Fruit fly (Drosophila melanogaster) ovary, adult (tissue): Measurements from ENCODE around the gene CG4829.

Experiments used
- CG17801 ChIP-seq: fragments of 200-800 bp; optimal IDR thresholded peaks from 2 replicates; lab custom pipeline; 2019; ENCODE audit warnings: missing biosample characterization, mild to moderate bottlenecking, missing genetic modification characterization, moderate library complexity; ENCODE audit not compliant: partially characterized antibody

The CG4829 gene

dm6 chrX:16787416-16787900 is 24.0 kb upstream of the CG4829 start:
- TF ChIP-seq CG17801 (GFP tag; lab: Kevin White, UChicago), result no peak

DNA sequence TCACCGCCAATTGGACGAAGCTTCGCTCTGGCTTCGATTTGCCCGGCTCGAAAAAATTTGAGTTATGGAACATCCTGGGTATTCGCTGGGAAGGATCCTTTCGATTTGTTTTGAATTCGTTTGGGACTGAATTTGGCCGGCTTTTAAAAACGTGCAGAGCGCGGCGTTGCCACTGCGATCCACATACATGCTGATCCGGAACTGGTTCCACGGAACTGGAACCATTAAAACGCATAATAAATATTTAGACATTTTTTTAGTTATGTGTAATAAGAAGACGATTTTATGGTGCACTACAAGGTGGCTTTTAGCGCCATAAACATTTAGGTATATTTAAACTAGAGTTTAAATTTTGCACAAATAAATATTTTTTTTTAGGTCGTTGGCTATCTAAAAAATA is 20.4 kb upstream of the CG4829 start, which contains the start of gene Rrp45:
Rrp45 (minus strand) TSS at position 209 of the 400 bp plus-strand sequence.
- TF ChIP-seq CG17801 (GFP tag; lab: Kevin White, UChicago), result no peak

- peak; percentile 1 for TF ChIP-seq CG17801 (GFP tag; lab: Kevin White, UChicago)
These were observed 19.3 kb upstream of the CG4829 start, which contains the start of gene CG4768 for dm6 chrX:16791920-16792829. Gene CG4768, plus strand, starts transcription at chrX:16792119.

DNA sequence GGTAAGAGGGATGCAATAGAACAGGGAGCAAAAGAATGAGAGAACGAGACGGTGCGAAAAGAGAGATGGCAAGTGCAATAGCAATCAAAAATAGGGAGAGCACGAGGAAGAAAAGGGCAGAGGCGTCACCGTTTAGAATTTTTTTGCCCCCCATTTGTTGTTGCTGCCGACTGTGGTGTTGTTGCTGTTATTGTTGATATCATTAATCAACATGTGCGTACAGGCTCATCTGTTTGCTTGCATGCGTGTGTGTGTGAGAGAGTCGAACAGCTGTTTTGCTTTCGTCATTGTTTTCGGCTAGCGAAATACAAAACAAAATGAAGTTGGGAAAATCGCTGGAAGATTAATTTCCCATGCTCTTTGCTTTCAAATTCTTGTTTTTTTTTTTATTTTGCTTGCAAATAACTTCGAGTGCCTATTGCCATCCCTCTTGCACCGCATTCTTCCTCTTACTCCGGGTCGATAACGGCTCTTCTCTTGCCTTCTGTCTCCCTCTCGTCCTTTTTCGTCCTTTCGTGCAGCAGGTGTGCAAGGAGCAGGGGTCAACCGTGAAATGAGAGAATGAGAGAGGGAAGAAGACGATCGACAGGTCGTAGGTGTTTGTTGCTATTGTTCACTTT is 18.3 kb upstream of the CG4829 start:
- no peak for TF ChIP-seq CG17801 (GFP tag; lab: Kevin White, UChicago)

dm6 chrX:16798166-16798565 is 13.3 kb upstream of the CG4829 start:
- TF ChIP-seq CG17801 (GFP tag; lab: Kevin White, UChicago), result no peak

dm6 chrX:16799914-16800313 is 11.6 kb upstream of the CG4829 start:
- no peak for TF ChIP-seq CG17801 (GFP tag; lab: Kevin White, UChicago)

dm6 chrX:16800530-16801027 is 10.9 kb upstream of the CG4829 start, which contains the start of the genes CG9132 and CG4789:
Gene CG9132, minus strand, starts transcription at chrX:16800710.
Gene CG4789, plus strand, starts transcription at chrX:16800930.
- no peak for TF ChIP-seq CG17801 (GFP tag; lab: Kevin White, UChicago)

DNA sequence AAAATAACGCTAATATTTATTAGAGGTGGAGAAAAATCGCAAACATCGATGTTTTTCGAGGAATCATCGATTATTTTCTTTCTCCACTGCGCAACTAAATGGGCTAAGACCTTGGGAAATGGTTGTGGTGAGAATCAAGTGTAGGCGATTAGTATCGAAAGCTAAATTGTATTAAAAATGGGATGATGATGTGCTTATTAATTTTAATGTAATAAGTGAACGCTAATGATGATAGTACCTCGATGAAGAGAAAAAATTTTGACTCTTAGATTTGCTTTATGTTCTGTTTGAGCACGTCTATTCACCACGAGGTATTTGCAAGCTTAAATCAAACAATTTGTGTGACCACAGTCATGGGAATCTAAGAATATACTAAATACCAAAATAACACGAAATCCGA is 8.2 kb upstream of the CG4829 start, which contains the start of the genes Rai1 and CG13005:
Rai1 (minus strand) TSS at position 46 of the 400 bp plus-strand sequence.
CG13005 (plus strand) TSS at position 352 of the 400 bp plus-strand sequence.
- TF ChIP-seq CG17801 (GFP tag; lab: Kevin White, UChicago), result peak; percentile 46

- no peak for TF ChIP-seq CG17801 (GFP tag; lab: Kevin White, UChicago)
These were observed 5.7 kb upstream of the CG4829 start, which contains the start of gene ppk28 for dm6 chrX:16805768-16806167. Gene ppk28, plus strand, starts transcription at chrX:16806068.

dm6 chrX:16808654-16809053 is 2.8 kb upstream of the CG4829 start:
- TF ChIP-seq CG17801 (GFP tag; lab: Kevin White, UChicago), result no peak

DNA sequence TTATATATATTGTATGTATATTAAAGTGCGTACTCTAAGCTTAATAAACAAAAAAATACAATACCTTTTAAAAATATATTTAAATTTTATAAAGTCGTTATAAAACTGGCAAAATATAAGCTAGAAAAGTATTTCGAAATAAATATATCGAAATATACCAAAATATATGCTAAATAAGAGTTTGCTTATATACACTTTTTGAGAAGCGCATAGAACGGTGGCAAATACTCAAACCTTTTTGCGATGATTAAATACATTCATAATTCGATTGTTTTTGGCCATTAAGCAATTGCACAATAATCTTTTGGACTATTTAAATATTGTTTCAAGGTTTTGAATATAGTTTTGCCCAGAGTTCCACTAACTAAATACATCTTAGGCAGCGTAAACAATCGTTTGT is 2.4 kb upstream of the CG4829 start:
- TF ChIP-seq CG17801 (GFP tag; lab: Kevin White, UChicago), result no peak

DNA sequence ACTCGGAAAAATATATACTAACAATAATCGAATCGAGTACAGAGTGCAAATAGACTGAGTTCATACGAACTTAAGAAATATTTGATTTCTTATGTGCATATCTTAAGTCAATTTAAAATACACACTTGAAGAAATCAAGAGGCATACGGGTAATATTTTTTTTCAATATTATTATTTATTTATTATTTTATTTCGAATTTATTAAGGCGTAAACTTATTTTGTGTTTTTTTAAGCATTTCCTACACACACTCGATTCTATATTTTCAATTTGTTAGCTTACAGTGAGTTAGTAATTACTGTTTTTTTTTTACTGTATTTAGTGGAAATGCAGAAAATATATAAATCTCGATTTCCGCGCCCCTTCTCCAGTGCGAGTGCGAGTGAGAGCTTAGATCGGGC is 1.7 kb downstream of the CG4829 start:
- TF ChIP-seq CG17801 (GFP tag; lab: Kevin White, UChicago), result no peak

DNA sequence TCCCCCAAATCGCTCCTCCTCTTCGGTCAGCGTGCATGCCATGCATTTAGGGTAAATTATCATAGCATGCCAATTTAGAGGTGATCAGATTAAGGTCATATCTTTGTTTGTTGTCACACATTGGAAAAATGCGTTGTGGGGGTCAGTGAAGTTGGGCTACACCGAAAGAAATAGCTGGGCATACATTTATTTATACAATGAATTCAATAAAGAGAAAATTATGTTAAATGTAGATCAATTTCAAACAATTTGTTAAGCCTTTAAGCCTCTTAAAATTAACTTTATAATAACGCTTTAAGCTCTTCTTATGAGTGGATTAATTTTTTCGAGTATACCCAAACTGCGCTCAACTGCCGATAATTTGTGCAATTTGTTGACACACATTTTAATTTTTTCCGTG is 2.9 kb downstream of the CG4829 start:
- TF ChIP-seq CG17801 (GFP tag; lab: Kevin White, UChicago), result peak; percentile 3

dm6 chrX:16815168-16815567 is 3.7 kb downstream of the CG4829 start:
- no peak for TF ChIP-seq CG17801 (GFP tag; lab: Kevin White, UChicago)

DNA sequence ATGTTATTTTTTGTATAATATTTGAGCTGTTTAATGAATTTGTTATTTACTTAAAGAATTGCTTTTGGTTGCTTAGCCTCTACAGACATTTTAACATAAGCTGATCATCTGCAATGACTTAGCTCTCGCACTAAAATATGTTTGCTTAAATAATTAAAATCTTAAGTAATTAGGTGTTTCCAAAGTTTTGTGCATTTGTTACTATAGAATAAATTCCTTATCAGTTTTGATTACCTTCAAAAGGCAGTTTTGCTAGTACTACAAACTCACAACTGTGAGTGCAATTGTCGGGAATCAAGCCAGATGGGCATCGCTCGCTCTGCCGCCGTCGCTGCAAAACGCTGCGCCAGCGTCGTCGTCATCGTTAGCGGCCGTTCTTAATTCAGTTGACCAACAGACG is 5.0 kb downstream of the CG4829 start:
- TF ChIP-seq CG17801 (GFP tag; lab: Kevin White, UChicago), result no peak
